Fruit fly (Drosophila melanogaster): ENCODE results near the gene CG14710.

The CG14710 gene

DNA sequence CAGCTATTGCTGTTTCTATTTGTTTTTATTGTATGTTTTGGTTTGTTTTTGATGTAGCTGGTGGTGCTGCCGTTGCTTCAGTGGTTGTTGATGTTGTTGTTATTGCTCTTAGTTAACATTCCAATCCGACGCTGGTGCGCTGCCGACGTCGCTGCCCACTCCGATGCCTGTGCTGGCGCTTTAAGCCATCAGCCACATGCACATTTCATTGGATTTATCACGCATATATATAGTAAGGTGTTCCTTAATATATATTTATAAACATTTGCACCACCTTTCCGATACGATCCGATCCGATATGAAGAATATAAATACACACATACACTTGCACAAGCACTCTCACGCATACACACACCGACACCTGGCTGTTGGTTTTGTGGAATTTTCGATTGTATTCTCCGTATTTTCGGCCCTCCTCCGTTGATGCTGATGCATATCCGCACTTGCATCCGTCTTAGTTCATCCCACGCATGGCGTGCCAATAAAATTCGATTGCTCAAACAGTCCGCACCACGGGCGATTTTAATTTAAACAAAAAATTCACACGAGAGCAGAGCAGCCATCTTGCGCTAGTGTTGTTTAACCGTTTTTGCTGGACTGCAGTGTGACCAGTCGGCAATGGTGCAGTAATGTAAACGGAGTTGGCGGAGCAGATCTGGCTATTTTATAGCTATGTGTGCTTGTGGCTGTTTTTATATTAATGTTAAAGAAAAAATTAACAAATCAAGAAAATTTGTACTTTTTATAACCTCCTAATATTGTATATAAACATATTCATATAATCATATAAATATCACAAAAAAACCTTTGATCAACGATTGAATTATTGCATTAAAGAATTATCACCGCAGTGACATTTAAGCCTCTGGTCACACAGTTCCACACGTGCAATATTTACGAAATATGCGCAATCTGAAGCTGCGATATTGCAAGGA is 30.5 kb downstream of the CG14710 start, which contains the start of the genes Csk and Elp1 (continued):
- TF ChIP-seq Hr51 (GFP tag; optimal IDR thresholded peaks at IDR 0.05) = peak; percentile 40 to 51
- TF ChIP-seq CG10979 (tag; optimal IDR thresholded peaks at IDR 0.05) = peak; percentile 49
- TF ChIP-seq CG12659 (GFP tag; optimal IDR thresholded peaks at IDR 0.05) = peak; percentile 92
- TF ChIP-seq Fer3 (tag; optimal IDR thresholded peaks at IDR 0.05) = peak; percentile 59
- TF ChIP-seq Hr78 (GFP tag; optimal IDR thresholded peaks at IDR 0.05) = no peak
- peak; percentile 71 for TF ChIP-seq zfh2 (GFP tag; optimal IDR thresholded peaks at IDR 0.05)
- peak; percentile 65 for TF ChIP-seq CG9727 (GFP tag; optimal IDR thresholded peaks at IDR 0.05)
- no peak for TF ChIP-seq CG3163 (GFP tag; optimal IDR thresholded peaks at IDR 0.05)
- TF ChIP-seq CG34376 (GFP tag; optimal IDR thresholded peaks at IDR 0.05) = peak; percentile 33
- TF ChIP-seq CG4404 (GFP tag; IDR thresholded peaks at IDR 0.05) = no peak
- peak; percentile 75 for TF ChIP-seq CG11504 (tag; optimal IDR thresholded peaks at IDR 0.05)
- peak; percentile 43; the same call in 1 of the 2 replicates for TF ChIP-seq CG32767 (GFP tag; IDR thresholded peaks at IDR 0.05)
- no peak for TF ChIP-seq otp (GFP tag; IDR thresholded peaks at IDR 0.05)
- TF ChIP-seq cas (GFP tag; IDR thresholded peaks at IDR 0.05) = no peak
- TF ChIP-seq seq (GFP tag; IDR thresholded peaks at IDR 0.05) = 0 out of 2 replicates have a peak, but pooled peaks have one; percentile 15
- TF ChIP-seq CG4820 (GFP tag; optimal IDR thresholded peaks at IDR 0.05) = peak; percentile 55
- TF ChIP-seq CG4730 (GFP tag; IDR thresholded peaks at IDR 0.05) = no peak
- peak; percentile 100 for TF ChIP-seq phol (tag; optimal IDR thresholded peaks at IDR 0.05)
- TF ChIP-seq zf30C (GFP tag; optimal IDR thresholded peaks at IDR 0.05) = no peak
- TF ChIP-seq inv (GFP tag; IDR thresholded peaks at IDR 0.05; ENCODE audit: partially characterized antibody) = peak; percentile 37; the same call in 1 of the 2 replicates
- no peak for TF ChIP-seq slp2 (GFP tag; optimal IDR thresholded peaks at IDR 0.05)
- peak; percentile 30; the same call in 1 of the 2 replicates for TF ChIP-seq Dref (GFP tag; IDR thresholded peaks at IDR 0.05)
- TF ChIP-seq CG8765 (GFP tag; IDR thresholded peaks at IDR 0.05) = no peak
- peak; percentile 14 for TF ChIP-seq Myb (GFP tag; optimal IDR thresholded peaks at IDR 0.05)
- peak; percentile 35 for TF ChIP-seq Dip3 (GFP tag; optimal IDR thresholded peaks at IDR 0.05)
- no peak for TF ChIP-seq jing (GFP tag; optimal IDR thresholded peaks at IDR 0.05)
- TF ChIP-seq chn (GFP tag; optimal IDR thresholded peaks at IDR 0.05) = peak; percentile 5
- TF ChIP-seq kay (GFP tag; optimal IDR thresholded peaks at IDR 0.05) = peak; percentile 38
- peak; percentile 56 for TF ChIP-seq Ssrp (tag; optimal IDR thresholded peaks at IDR 0.05)
- no peak for TF ChIP-seq CG10274 (GFP tag; optimal IDR thresholded peaks at IDR 0.05)
- no peak for TF ChIP-seq CG2875 (GFP tag; optimal IDR thresholded peaks at IDR 0.05)
- no peak for TF ChIP-seq CG15073 (GFP tag; optimal IDR thresholded peaks at IDR 0.05)
- no peak for TF ChIP-seq CG10321 (GFP tag; IDR thresholded peaks at IDR 0.05)
- TF ChIP-seq sim (GFP tag; IDR thresholded peaks at IDR 0.05) = no peak
- TF ChIP-seq dpn (GFP tag; optimal IDR thresholded peaks at IDR 0.05) = peak; percentile 50 to 63
- peak; percentile 56; the same call in 1 of the 2 replicates for TF ChIP-seq NFAT (GFP tag; IDR thresholded peaks at IDR 0.05)
- TF ChIP-seq prd (optimal IDR thresholded peaks at IDR 0.05) = no peak
- peak; percentile 48; the same call in 1 of the 3 replicates for TF ChIP-seq prd (GFP tag; IDR thresholded peaks at IDR 0.05)
- no peak for TF ChIP-seq CG3838 (GFP tag; optimal IDR thresholded peaks at IDR 0.05)
- TF ChIP-seq CG17359 (tag; optimal IDR thresholded peaks at IDR 0.05) = peak; percentile 45
- TF ChIP-seq YL-1 (GFP tag; optimal IDR thresholded peaks at IDR 0.05) = peak; percentile 74
- peak; percentile 75 for TF ChIP-seq CG30403 (GFP tag; optimal IDR thresholded peaks at IDR 0.05)
- TF ChIP-seq CG10147 (GFP tag; optimal IDR thresholded peaks at IDR 0.05) = peak; percentile 52
- no peak for TF ChIP-seq pfk (GFP tag; optimal IDR thresholded peaks at IDR 0.05)
- TF ChIP-seq ato (GFP tag; IDR thresholded peaks at IDR 0.05; ENCODE audit: partially characterized antibody) = no peak
- peak; percentile 49; the same call in 2 of the 3 replicates for TF ChIP-seq dysf (GFP tag; IDR thresholded peaks at IDR 0.05)
- no peak for TF ChIP-seq ERR (GFP tag; optimal IDR thresholded peaks at IDR 0.05)
- TF ChIP-seq CG4328 (GFP tag; optimal IDR thresholded peaks at IDR 0.05) = peak; percentile 41
